Fruit fly (Drosophila melanogaster) whole organism, embryonic: ENCODE results near the gene Ubqn.
A peak's percentile ranks its signal among the peaks of the same experiment; 100 is the strongest.

Experiments
- Adf1 ChIP-seq: fragments of 200-800 bp; sonication (Bioruptor generic); IDR thresholded peaks from 2 replicates; pipeline ENCODE4 v1.3.6; 2022; ENCODE audit warnings: missing biosample characterization, missing genetic modification characterization
- Antp ChIP-seq: fragments of 200-800 bp; sonication (Bioruptor generic); optimal IDR thresholded peaks from 3 replicates; lab custom pipeline; 2016; ENCODE audit warnings: missing biosample characterization, missing genetic modification characterization
- CG10431 ChIP-seq: fragments of 200-800 bp; sonication (Bioruptor generic); optimal IDR thresholded peaks from 3 replicates; lab custom pipeline; 2018; ENCODE audit warnings: missing biosample characterization, mild to moderate bottlenecking, missing genetic modification characterization
- CG10979 ChIP-seq: fragments of 200-800 bp; sonication (Bioruptor generic); optimal IDR thresholded peaks from 2 replicates; lab custom pipeline; 2018; ENCODE audit warnings: missing biosample characterization, mild to moderate bottlenecking, missing genetic modification characterization, moderate library complexity
- CG12299 ChIP-seq: fragments of 200-800 bp; sonication (Bioruptor generic); optimal IDR thresholded peaks from 2 replicates; lab custom pipeline; 2018; ENCODE audit warnings: missing biosample characterization, mild to moderate bottlenecking, missing genetic modification characterization
- CG1529 ChIP-seq: fragments of 200-800 bp; sonication (Bioruptor generic); optimal IDR thresholded peaks from 3 replicates; lab custom pipeline; 2018; ENCODE audit warnings: missing biosample characterization, missing genetic modification characterization
- CG16779 ChIP-seq: fragments of 200-800 bp; sonication (Bioruptor generic); IDR thresholded peaks from 2 replicates; pipeline ENCODE4 v1.3.6; 2022; ENCODE audit warnings: missing biosample characterization, missing genetic modification characterization
- CG16815 ChIP-seq: fragments of 200-800 bp; sonication (Bioruptor generic); optimal IDR thresholded peaks from 3 replicates; lab custom pipeline; 2017; ENCODE audit warnings: missing biosample characterization, mild to moderate bottlenecking, missing genetic modification characterization
- CG17359 ChIP-seq: fragments of 200-800 bp; sonication (Bioruptor generic); optimal IDR thresholded peaks from 3 replicates; lab custom pipeline; 2018; ENCODE audit warnings: missing biosample characterization, mild to moderate bottlenecking, missing genetic modification characterization, moderate library complexity
- CG17802 ChIP-seq: fragments of 200-800 bp; sonication (Bioruptor generic); optimal IDR thresholded peaks from 2 replicates; lab custom pipeline; 2018; ENCODE audit warnings: missing biosample characterization, mild to moderate bottlenecking, missing genetic modification characterization, moderate library complexity
- CG18476 ChIP-seq: fragments of 200-800 bp; sonication (Bioruptor generic); optimal IDR thresholded peaks from 2 replicates; lab custom pipeline; 2016; ENCODE audit warnings: missing biosample characterization, mild to moderate bottlenecking, missing genetic modification characterization
- CG31224 ChIP-seq: fragments of 200-800 bp; sonication (Bioruptor generic); IDR thresholded peaks from 2 replicates; pipeline ENCODE4 v1.3.6; 2022; ENCODE audit warnings: missing biosample characterization, missing genetic modification characterization
- CG4854 ChIP-seq: fragments of 200-800 bp; sonication (Bioruptor generic); optimal IDR thresholded peaks from 2 replicates; lab custom pipeline; 2016; ENCODE audit warnings: missing biosample characterization, missing genetic modification characterization, inconsistent platforms
- CG6272 ChIP-seq: fragments of 200-800 bp; sonication (Bioruptor generic); IDR thresholded peaks from 2 replicates; pipeline ENCODE4 v1.3.6; 2022; ENCODE audit warnings: missing biosample characterization, missing genetic modification characterization
- CG6654 ChIP-seq: fragments of 200-800 bp; sonication (Bioruptor generic); optimal IDR thresholded peaks from 2 replicates; lab custom pipeline; 2017; ENCODE audit warnings: missing biosample characterization, mild to moderate bottlenecking, missing genetic modification characterization
- CG8089 ChIP-seq: fragments of 200-800 bp; sonication (Bioruptor generic); optimal IDR thresholded peaks from 3 replicates; lab custom pipeline; 2016; ENCODE audit warnings: missing biosample characterization, missing genetic modification characterization
- Chrac-16 ChIP-seq: fragments of 200-800 bp; sonication (Bioruptor generic); optimal IDR thresholded peaks from 3 replicates; lab custom pipeline; 2016; ENCODE audit warnings: missing biosample characterization, missing genetic modification characterization
- Dek ChIP-seq: fragments of 200-800 bp; sonication (Bioruptor generic); optimal IDR thresholded peaks from 3 replicates; lab custom pipeline; 2019; ENCODE audit warnings: missing biosample characterization, mild to moderate bottlenecking, missing genetic modification characterization, moderate library complexity
- Dip2 ChIP-seq: fragments of 200-800 bp; sonication (Bioruptor generic); IDR thresholded peaks from 2 replicates; pipeline ENCODE4 v1.3.6; 2022; ENCODE audit warnings: missing biosample characterization, missing genetic modification characterization
- Dll ChIP-seq: fragments of 200-800 bp; sonication (Bioruptor generic); IDR thresholded peaks from 4 replicates; pipeline ENCODE4 v1.3.6; 2022; ENCODE audit warnings: missing biosample characterization, missing genetic modification characterization; ENCODE audit not compliant: partially characterized antibody
- Drgx ChIP-seq: fragments of 200-800 bp; sonication (Bioruptor generic); IDR thresholded peaks from 2 replicates; pipeline ENCODE4 v1.3.6; 2022; ENCODE audit warnings: missing biosample characterization, missing genetic modification characterization
- Fer1 ChIP-seq: fragments of 200-800 bp; sonication (Bioruptor generic); optimal IDR thresholded peaks from 2 replicates; lab custom pipeline; 2017; ENCODE audit warnings: missing biosample characterization, mild to moderate bottlenecking, missing genetic modification characterization
- HmgD ChIP-seq: fragments of 200-800 bp; sonication (Bioruptor generic); optimal IDR thresholded peaks from 3 replicates; lab custom pipeline; 2016; ENCODE audit warnings: missing biosample characterization, missing genetic modification characterization
- Hr3 ChIP-seq: fragments of 200-800 bp; sonication (Bioruptor generic); optimal IDR thresholded peaks from 3 replicates; lab custom pipeline; 2016; ENCODE audit warnings: missing biosample characterization, missing genetic modification characterization
- Lpt ChIP-seq: fragments of >200 bp; optimal IDR thresholded peaks from 2 replicates; lab custom pipeline; 2018; ENCODE audit warnings: missing biosample characterization, missing genetic modification characterization
- Meics ChIP-seq: fragments of 200-800 bp; sonication (Bioruptor generic); optimal IDR thresholded peaks from 2 replicates; lab custom pipeline; 2017; ENCODE audit warnings: missing biosample characterization, mild to moderate bottlenecking, missing genetic modification characterization
- Ssrp ChIP-seq: fragments of 200-800 bp; sonication (Bioruptor generic); optimal IDR thresholded peaks from 2 replicates; lab custom pipeline; 2018; ENCODE audit warnings: missing biosample characterization, mild to moderate bottlenecking, missing genetic modification characterization, moderate library complexity
- Taf1 ChIP-seq: fragments of 200-800 bp; sonication (Bioruptor generic); IDR thresholded peaks from 2 replicates; pipeline ENCODE4 v1.3.6; 2022; ENCODE audit warnings: missing biosample characterization, missing genetic modification characterization
- Xrp1 ChIP-seq: fragments of 200-800 bp; sonication (Bioruptor generic); IDR thresholded peaks from 2 replicates; pipeline ENCODE4 v1.3.6; 2022; ENCODE audit warnings: missing biosample characterization, missing genetic modification characterization
- ara ChIP-seq: fragments of 200-800 bp; sonication (Bioruptor generic); IDR thresholded peaks from 2 replicates; pipeline ENCODE4 v1.3.6; 2022; ENCODE audit warnings: missing biosample characterization, missing genetic modification characterization
- cato ChIP-seq: fragments of 200-800 bp; sonication (Bioruptor generic); optimal IDR thresholded peaks from 2 replicates; lab custom pipeline; 2016; ENCODE audit warnings: missing biosample characterization, missing genetic modification characterization, borderline replicate concordance
- crp ChIP-seq, 2 experiments: fragments of 200-800 bp; sonication (Bioruptor generic); optimal IDR thresholded peaks; 2 replicates in 1 of 2; 3 replicates in 1 of 2; lab custom pipeline; 2017; ENCODE audit warnings: missing biosample characterization in 2 of 2, missing genetic modification characterization in 2 of 2, mild to moderate bottlenecking in 1 of 2, moderate library complexity in 1 of 2
- dan ChIP-seq: fragments of 200-800 bp; sonication (Bioruptor generic); IDR thresholded peaks from 2 replicates; pipeline ENCODE4 v1.3.6; 2022; ENCODE audit warnings: missing biosample characterization, missing genetic modification characterization
- disco-r ChIP-seq: fragments of 200-800 bp; sonication (Bioruptor generic); optimal IDR thresholded peaks from 2 replicates; lab custom pipeline; 2016; ENCODE audit warnings: missing biosample characterization, missing genetic modification characterization
- dysf ChIP-seq: fragments of 200-800 bp; sonication (Bioruptor generic); IDR thresholded peaks from 3 replicates; pipeline ENCODE4 v1.3.6; 2022; ENCODE audit warnings: missing biosample characterization, missing genetic modification characterization
- fd102C ChIP-seq: fragments of 200-800 bp; sonication (Bioruptor generic); optimal IDR thresholded peaks from 2 replicates; lab custom pipeline; 2018; ENCODE audit warnings: missing biosample characterization, mild to moderate bottlenecking, missing genetic modification characterization, moderate library complexity
- fd64A ChIP-seq: fragments of 200-800 bp; sonication (Bioruptor generic); optimal IDR thresholded peaks from 3 replicates; lab custom pipeline; 2018; ENCODE audit warnings: missing biosample characterization, mild to moderate bottlenecking, missing genetic modification characterization
- gce ChIP-seq: fragments of 200-800 bp; sonication (Bioruptor generic); IDR thresholded peaks from 3 replicates; pipeline ENCODE4 v1.3.6; 2022; ENCODE audit warnings: missing biosample characterization, missing genetic modification characterization
- inv ChIP-seq: fragments of 200-800 bp; sonication (Bioruptor generic); IDR thresholded peaks from 2 replicates; pipeline ENCODE4 v1.3.6; 2022; ENCODE audit warnings: missing biosample characterization, missing genetic modification characterization; ENCODE audit not compliant: partially characterized antibody
- jigr1 ChIP-seq: fragments of 200-800 bp; sonication (Bioruptor generic); IDR thresholded peaks from 3 replicates; pipeline ENCODE4 v1.3.6; 2022; ENCODE audit warnings: missing biosample characterization, missing genetic modification characterization
- lov ChIP-seq, 2 experiments: fragments of 200-800 bp in 1 of 2; fragments of >200 bp in 1 of 2; sonication (Bioruptor generic) in 1 of 2; IDR thresholded peaks in 1 of 2; optimal IDR thresholded peaks in 1 of 2; 2 replicates in 1 of 2; 3 replicates in 1 of 2; pipeline versions ENCODE4 v1.3.6 to Lab custom; 2017 to 2022; ENCODE audit warnings: missing biosample characterization in 1 of 2, missing genetic modification characterization in 1 of 2
- pros ChIP-seq: fragments of 200-800 bp; sonication (Bioruptor generic); optimal IDR thresholded peaks from 3 replicates; lab custom pipeline; 2019; ENCODE audit warnings: missing biosample characterization, mild to moderate bottlenecking, missing genetic modification characterization, moderate library complexity
- ro ChIP-seq: fragments of 200-800 bp; sonication (Bioruptor generic); IDR thresholded peaks from 2 replicates; pipeline ENCODE4 v1.3.6; 2022; ENCODE audit warnings: missing biosample characterization, missing genetic modification characterization
- schlank ChIP-seq: fragments of 200-800 bp; sonication (Bioruptor generic); optimal IDR thresholded peaks from 2 replicates; lab custom pipeline; 2018; ENCODE audit warnings: missing biosample characterization, mild to moderate bottlenecking, missing genetic modification characterization
- scrt ChIP-seq: fragments of 200-800 bp; sonication (Bioruptor generic); optimal IDR thresholded peaks from 2 replicates; lab custom pipeline; 2018; ENCODE audit warnings: missing biosample characterization, mild to moderate bottlenecking, missing genetic modification characterization, moderate library complexity
- seq ChIP-seq: fragments of 200-800 bp; sonication (Bioruptor generic); IDR thresholded peaks from 2 replicates; pipeline ENCODE4 v1.3.6; 2022; ENCODE audit warnings: missing biosample characterization, missing genetic modification characterization
- sima ChIP-seq: fragments of 200-800 bp; sonication (Bioruptor generic); optimal IDR thresholded peaks from 2 replicates; lab custom pipeline; 2016; ENCODE audit warnings: missing biosample characterization, missing genetic modification characterization
- sqz ChIP-seq: fragments of 200-800 bp; sonication (Bioruptor generic); optimal IDR thresholded peaks from 3 replicates; lab custom pipeline; 2018; ENCODE audit warnings: missing biosample characterization, mild to moderate bottlenecking, missing genetic modification characterization
- tup ChIP-seq: fragments of 200-800 bp; sonication (Bioruptor generic); optimal IDR thresholded peaks from 2 replicates; lab custom pipeline; 2016; ENCODE audit warnings: missing biosample characterization, mild to moderate bottlenecking, missing genetic modification characterization, moderate library complexity
- zfh1 ChIP-seq: fragments of 200-800 bp; sonication (Bioruptor generic); IDR thresholded peaks from 3 replicates; pipeline ENCODE4 v1.3.6; 2022; ENCODE audit warnings: missing biosample characterization, missing genetic modification characterization

Ubqn gene

dm6 chrX:19665684-19666141 is 17.9 kb upstream of the Ubqn start (continued):
- TF ChIP-seq pros (GFP tag; lab: Kevin White, UChicago) (no peak), Hr3 (GFP tag; lab: Kevin White, UChicago) (peak; percentile 9), Ssrp (no peak), dysf (GFP tag; lab: Robert Waterston, UW) (peak; percentile 74), crp (GFP tag; optimal IDR thresholded peaks at IDR 0.05; lab: Kevin White, UChicago) (peak in 1 of 2 experiments; percentile 23), fd102C (GFP tag; lab: Kevin White, UChicago) (no peak), CG1529 (no peak), zfh1 (GFP tag; lab: Robert Waterston, UW) (peak; percentile 55; the same call in 2 of the 3 replicates), lov (optimal IDR thresholded peaks at IDR 0.05; lab: Kevin White, UChicago) (no peak), lov (GFP tag; IDR thresholded peaks at IDR 0.05; lab: Robert Waterston, UW) (no peak), ara (GFP tag; lab: Robert Waterston, UW) (0 out of 2 replicates have a peak, but pooled peaks have one; percentile 29), Antp (GFP tag; lab: Kevin White, UChicago) (peak; percentile 64), fd64A (GFP tag; lab: Kevin White, UChicago) (no peak), Adf1 (GFP tag; lab: Robert Waterston, UW) (peak; percentile 67), sqz (no peak), CG16815 (GFP tag; lab: Kevin White, UChicago) (peak; percentile 4), sima (GFP tag; lab: Kevin White, UChicago) (no peak), gce (GFP tag; lab: Robert Waterston, UW) (no peak), scrt (GFP tag; lab: Kevin White, UChicago) (no peak), CG12299 (tag; lab: Kevin White, UChicago) (no peak), CG17359 (tag; lab: Kevin White, UChicago) (no peak), Xrp1 (GFP tag; lab: Robert Waterston, UW) (0 out of 2 replicates have a peak, but pooled peaks have one; percentile 27), CG8089 (GFP tag; lab: Kevin White, UChicago) (peak; percentile 8), Taf1 (GFP tag; lab: Robert Waterston, UW) (no peak), CG6272 (GFP tag; lab: Robert Waterston, UW) (peak; percentile 71), tup (GFP tag; lab: Kevin White, UChicago) (no peak), Chrac-16 (GFP tag; lab: Kevin White, UChicago) (peak; percentile 28), dan (GFP tag; lab: Robert Waterston, UW) (no peak), CG17802 (tag; lab: Kevin White, UChicago) (no peak), CG4854 (GFP tag; lab: Kevin White, UChicago) (no peak), Dek (tag; lab: Kevin White, UChicago) (peak; percentile 13), Lpt (GFP tag; lab: Kevin White, UChicago) (no peak), Drgx (peak; percentile 46; the same call in 1 of the 2 replicates), CG10979 (tag; lab: Kevin White, UChicago) (no peak), CG6654 (GFP tag; lab: Kevin White, UChicago) (no peak), ro (GFP tag; lab: Robert Waterston, UW) (0 out of 2 replicates have a peak, but pooled peaks have one; percentile 25), Dip2 (GFP tag; lab: Robert Waterston, UW) (no peak), jigr1 (GFP tag; lab: Robert Waterston, UW) (no peak), Fer1 (GFP tag; lab: Kevin White, UChicago) (no peak), schlank (no peak), Dll (GFP tag; lab: Robert Waterston, UW) (peak; percentile 35; the same call in 1 of the 4 replicates), seq (GFP tag; lab: Robert Waterston, UW) (no peak), cato (GFP tag; lab: Kevin White, UChicago) (no peak), CG10431 (GFP tag; lab: Kevin White, UChicago) (no peak), inv (GFP tag; lab: Robert Waterston, UW) (peak; percentile 67), CG31224 (GFP tag; lab: Robert Waterston, UW) (peak; percentile 42; the same call in 1 of the 2 replicates), CG16779 (GFP tag; lab: Robert Waterston, UW) (no peak), Meics (peak; percentile 24), disco-r (no peak), HmgD (GFP tag; lab: Kevin White, UChicago) (no peak), CG18476 (no peak)
